Fruit fly (Drosophila melanogaster): Measurements from ENCODE around the gene Pcp.

Gene Pcp

dm6 chr2L:7051740-7052139 lies 30.3 kb downstream of the Pcp start:
- TF ChIP-seq Lhr (GFP tag; optimal IDR thresholded peaks at IDR 0.05) = no peak
- no peak for TF ChIP-seq sisA (GFP tag; IDR thresholded peaks at IDR 0.05)
- no peak for TF ChIP-seq CG43689 (GFP tag; IDR thresholded peaks at IDR 0.05)

- TF ChIP-seq sisA (GFP tag; IDR thresholded peaks at IDR 0.05) (no peak), Bgb (GFP tag; IDR thresholded peaks at IDR 0.05; ENCODE audit: partially characterized antibody) (peak; percentile 56; the same call in 1 of the 2 replicates), crp (GFP tag; optimal IDR thresholded peaks at IDR 0.05) (peak in 1 of 2 experiments; percentile 55), HHEX (GFP tag; optimal IDR thresholded peaks at IDR 0.05) (no peak), CG7556 (GFP tag; optimal IDR thresholded peaks at IDR 0.05) (peak; percentile 21), CoRest (tag; optimal IDR thresholded peaks at IDR 0.05) (no peak), Hand (GFP tag; optimal IDR thresholded peaks at IDR 0.05) (no peak), caup (GFP tag; optimal IDR thresholded peaks at IDR 0.05; ENCODE audit: severe bottlenecking) (peak; percentile 63), CG10565 (GFP tag; optimal IDR thresholded peaks at IDR 0.05) (no peak), CG11456 (GFP tag; IDR thresholded peaks at IDR 0.05) (0 out of 3 replicates have a peak, but pooled peaks have one; percentile 41), H15 (GFP tag; IDR thresholded peaks at IDR 0.05) (no peak), eve (GFP tag; optimal IDR thresholded peaks at IDR 0.05) (no peak), CG2712 (tag; optimal IDR thresholded peaks at IDR 0.05) (peak; percentile 47), CG15073 (GFP tag; optimal IDR thresholded peaks at IDR 0.05) (no peak), CG17361 (GFP tag; IDR thresholded peaks at IDR 0.05) (no peak), dan (GFP tag; IDR thresholded peaks at IDR 0.05) (no peak), CG12155 (GFP tag; optimal IDR thresholded peaks at IDR 0.05) (peak; percentile 36), Myb (GFP tag; optimal IDR thresholded peaks at IDR 0.05) (peak; percentile 69), Sox102F (GFP tag; optimal IDR thresholded peaks at IDR 0.05) (no peak), CG13775 (GFP tag; optimal IDR thresholded peaks at IDR 0.05) (no peak), CG4820 (GFP tag; optimal IDR thresholded peaks at IDR 0.05) (peak; percentile 10), CG11085 (GFP tag; IDR thresholded peaks at IDR 0.05) (no peak), Ravus (GFP tag; IDR thresholded peaks at IDR 0.05) (no peak), CG6689 (GFP tag; IDR thresholded peaks at IDR 0.05) (no peak), H2.0 (GFP tag; IDR thresholded peaks at IDR 0.05) (no peak), Blimp-1 (GFP tag; optimal IDR thresholded peaks at IDR 0.05) (no peak), luna (GFP tag; optimal IDR thresholded peaks at IDR 0.05) (no peak), NK7.1 (GFP tag; optimal IDR thresholded peaks at IDR 0.05) (no peak), CG6683 (GFP tag; optimal IDR thresholded peaks at IDR 0.05) (no peak), CG8765 (GFP tag; IDR thresholded peaks at IDR 0.05) (no peak), inv (GFP tag; IDR thresholded peaks at IDR 0.05; ENCODE audit: partially characterized antibody) (no peak), lmd (GFP tag; IDR thresholded peaks at IDR 0.05) (no peak; the same call in 1 of the 2 replicates), repo (GFP tag; optimal IDR thresholded peaks at IDR 0.05) (no peak), CG12942 (GFP tag; optimal IDR thresholded peaks at IDR 0.05) (peak; percentile 41), CG17568 (GFP tag; optimal IDR thresholded peaks at IDR 0.05) (no peak), corto (GFP tag; optimal IDR thresholded peaks at IDR 0.05) (no peak), gcm2 (GFP tag; optimal IDR thresholded peaks at IDR 0.05) (no peak), Fer1 (GFP tag; optimal IDR thresholded peaks at IDR 0.05) (peak; percentile 67), CG8388 (GFP tag; optimal IDR thresholded peaks at IDR 0.05) (no peak), eyg (GFP tag; optimal IDR thresholded peaks at IDR 0.05) (no peak), CG11093 (GFP tag; IDR thresholded peaks at IDR 0.05) (no peak), zf30C (GFP tag; optimal IDR thresholded peaks at IDR 0.05) (peak; percentile 6), cg (GFP tag; optimal IDR thresholded peaks at IDR 0.05) (peak; percentile 77), Pdp1 (GFP tag; optimal IDR thresholded peaks at IDR 0.05) (peak in 1 of 2 experiments; percentile 83), fd102C (GFP tag; optimal IDR thresholded peaks at IDR 0.05) (no peak)
Observed at dm6 chr2L:7056189-7056926, 34.9 kb downstream of the Pcp start, which contains the start of gene Mnn1. TSS of gene Mnn1 (plus strand) at chr2L:7056301.
